Worm (Caenorhabditis elegans) whole organism, L4 larva: ENCODE results near the gene F26A1.4.

ENCODE experiments used
- ama-1 ChIP-seq: fragments of 150-350 bp; optimal IDR thresholded peaks from 2 replicates; lab custom pipeline; 2014; ENCODE audit warnings: inconsistent platforms, mixed read lengths
- fkh-10 ChIP-seq: fragments of 150-350 bp; optimal IDR thresholded peaks from 2 replicates; lab custom pipeline; 2014; ENCODE audit warnings: missing biosample characterization, missing genetic modification reagents, missing genetic modification characterization
- jun-1 ChIP-seq: fragments of 150-350 bp; optimal IDR thresholded peaks from 2 replicates; lab custom pipeline; 2014; ENCODE audit warnings: missing biosample characterization, missing genetic modification reagents, missing genetic modification characterization
- lin-39 ChIP-seq: fragments of 150-350 bp; optimal IDR thresholded peaks from 2 replicates; lab custom pipeline; 2014; ENCODE audit warnings: missing biosample characterization, missing genetic modification reagents, missing genetic modification characterization
- mxl-2 ChIP-seq: fragments of 200-800 bp; sonication (Bioruptor generic); conservative IDR thresholded peaks from 2 replicates; pipeline ENCODE4 v1.3.6; 2022; ENCODE audit warnings: missing genetic modification reagents, missing genetic modification characterization, missing compliant biosample characterization
- nhr-11 ChIP-seq: fragments of 150-350 bp; optimal IDR thresholded peaks from 2 replicates; lab custom pipeline; 2014; ENCODE audit warnings: missing biosample characterization, missing genetic modification characterization
- nhr-76 ChIP-seq: fragments of 150-350 bp; optimal IDR thresholded peaks from 2 replicates; lab custom pipeline; 2014; ENCODE audit warnings: missing biosample characterization, missing genetic modification characterization
- pqm-1 ChIP-seq: sonication (generic microtip); optimal IDR thresholded peaks from 2 replicates; lab custom pipeline; 2017; ENCODE audit warnings: missing biosample characterization, missing genetic modification characterization
- unc-62 ChIP-seq, 3 experiments: fragments of 150-350 bp in 1 of 3; sonication (generic microtip); optimal IDR thresholded peaks in 2 of 3; peaks in 1 of 3; 1 replicate in 1 of 3; 2 replicates in 2 of 3; lab custom pipeline; 2014 to 2017; ENCODE audit warnings: missing biosample characterization in 3 of 3, missing genetic modification characterization in 3 of 3, missing genetic modification reagents in 3 of 3, missing genotype in 1 of 3
- zag-1 ChIP-seq: fragments of 150-350 bp; optimal IDR thresholded peaks from 2 replicates; lab custom pipeline; 2014; ENCODE audit warnings: missing biosample characterization, missing genetic modification characterization

- no peak for TF ChIP-seq nhr-76
- no peak for TF ChIP-seq nhr-11 (tag; lab: Kevin White, UChicago)
- no peak for TF ChIP-seq mxl-2 (GFP tag; lab: Robert Waterston, UW)
- no peak for TF ChIP-seq jun-1 (tag; lab: Kevin White, UChicago)
- TF ChIP-seq unc-62 (GFP tag; optimal IDR thresholded peaks at IDR 0.05 in 1 of 2; lab: Kevin White, UChicago), result no peak
- no peak for TF ChIP-seq unc-62 (tag; optimal IDR thresholded peaks at IDR 0.05; lab: Kevin White, UChicago)
- TF ChIP-seq fkh-10, result no peak
- no peak for TF ChIP-seq zag-1
- no peak for TF ChIP-seq pqm-1
- TF ChIP-seq lin-39 (tag; lab: Kevin White, UChicago), result no peak
- no peak for TF ChIP-seq ama-1 (lab: Kevin White, UChicago)
Measured at ce11 chrIII:4826606-4827005, 9.3 kb downstream of the F26A1.4 start, which contains the start of gene F26A1.3.
